Fruit fly (Drosophila melanogaster) whole organism, embryonic: ENCODE data around the gene CG8870.

ENCODE experiments used
- ATbp ChIP-seq: fragments of 200-800 bp; sonication (Bioruptor generic); optimal IDR thresholded peaks from 2 replicates; lab custom pipeline; 2017; ENCODE audit warnings: missing biosample characterization, mild to moderate bottlenecking, missing genetic modification characterization, missing genetic modification reagents
- Aef1 ChIP-seq: fragments of 200-800 bp; sonication (Bioruptor generic); IDR thresholded peaks from 3 replicates; pipeline ENCODE4 v1.3.6; 2022; ENCODE audit warnings: missing biosample characterization, missing genetic modification characterization
- Atf-2 ChIP-seq: fragments of 200-800 bp; sonication (Bioruptor generic); optimal IDR thresholded peaks from 2 replicates; lab custom pipeline; 2016; ENCODE audit warnings: missing biosample characterization, missing genetic modification characterization
- Atf6 ChIP-seq: fragments of 200-800 bp; sonication (Bioruptor generic); IDR thresholded peaks from 2 replicates; pipeline ENCODE4 v1.3.6; 2022; ENCODE audit warnings: missing biosample characterization, missing genetic modification characterization
- Bdp1 ChIP-seq: fragments of 200-800 bp; sonication (Bioruptor generic); optimal IDR thresholded peaks from 3 replicates; lab custom pipeline; 2016; ENCODE audit warnings: missing biosample characterization, missing genetic modification characterization
- CG10321 ChIP-seq: fragments of 200-800 bp; sonication (Bioruptor generic); IDR thresholded peaks from 2 replicates; pipeline ENCODE4 v1.3.6; 2022; ENCODE audit warnings: missing biosample characterization, missing genetic modification characterization
- CG10565 ChIP-seq: fragments of 200-800 bp; sonication (Bioruptor generic); optimal IDR thresholded peaks from 3 replicates; lab custom pipeline; 2016; ENCODE audit warnings: missing biosample characterization, mild to moderate bottlenecking, missing genetic modification characterization
- CG10959 ChIP-seq: fragments of 200-800 bp; sonication (Bioruptor generic); IDR thresholded peaks from 2 replicates; pipeline ENCODE4 v1.3.6; 2022; ENCODE audit warnings: missing biosample characterization, missing genetic modification characterization
- CG11504 ChIP-seq: fragments of 200-800 bp; sonication (Bioruptor generic); optimal IDR thresholded peaks from 3 replicates; lab custom pipeline; 2019; ENCODE audit warnings: missing biosample characterization, mild to moderate bottlenecking, missing genetic modification characterization, moderate library complexity
- CG13296 ChIP-seq: fragments of 200-800 bp; sonication (Bioruptor generic); optimal IDR thresholded peaks from 3 replicates; lab custom pipeline; 2018; ENCODE audit warnings: missing biosample characterization, mild to moderate bottlenecking, missing genetic modification characterization
- CG14860 ChIP-seq: fragments of 200-800 bp; sonication (Bioruptor generic); IDR thresholded peaks from 3 replicates; pipeline ENCODE4 v1.3.6; 2022; ENCODE audit warnings: missing biosample characterization, missing genetic modification characterization; ENCODE audit not compliant: partially characterized antibody
- CG16779 ChIP-seq: fragments of 200-800 bp; sonication (Bioruptor generic); IDR thresholded peaks from 2 replicates; pipeline ENCODE4 v1.3.6; 2022; ENCODE audit warnings: missing biosample characterization, missing genetic modification characterization
- CG16813 ChIP-seq: fragments of 200-800 bp; sonication (Bioruptor generic); IDR thresholded peaks from 3 replicates; pipeline ENCODE4 v1.3.6; 2022; ENCODE audit warnings: missing biosample characterization, missing genetic modification characterization; ENCODE audit not compliant: partially characterized antibody
- CG18599 ChIP-seq: fragments of 200-800 bp; sonication (Bioruptor generic); optimal IDR thresholded peaks from 3 replicates; lab custom pipeline; 2017; ENCODE audit warnings: missing biosample characterization, missing genetic modification characterization, mild to moderate bottlenecking, moderate library complexity, missing genetic modification reagents
- CG18619 ChIP-seq: fragments of 200-800 bp; sonication (Bioruptor generic); optimal IDR thresholded peaks from 3 replicates; lab custom pipeline; 2017; ENCODE audit warnings: missing biosample characterization, mild to moderate bottlenecking, missing genetic modification characterization
- CG3407 ChIP-seq: fragments of 200-800 bp; sonication (Bioruptor generic); optimal IDR thresholded peaks from 2 replicates; lab custom pipeline; 2018; ENCODE audit warnings: missing biosample characterization, mild to moderate bottlenecking, missing genetic modification characterization
- CG7271 ChIP-seq: fragments of 200-800 bp; sonication (Bioruptor generic); optimal IDR thresholded peaks from 2 replicates; lab custom pipeline; 2018; ENCODE audit warnings: missing biosample characterization, mild to moderate bottlenecking, missing genetic modification characterization, moderate library complexity
- CG7963 ChIP-seq: fragments of 200-800 bp; sonication (Bioruptor generic); IDR thresholded peaks from 3 replicates; pipeline ENCODE4 v1.3.6; 2022; ENCODE audit warnings: missing biosample characterization, missing genetic modification characterization; ENCODE audit not compliant: partially characterized antibody
- CG8944 ChIP-seq: fragments of 200-800 bp; sonication (Bioruptor generic); optimal IDR thresholded peaks from 3 replicates; lab custom pipeline; 2016; ENCODE audit warnings: missing biosample characterization, missing genetic modification characterization
- CG9437 ChIP-seq: fragments of 200-800 bp; sonication (Bioruptor generic); optimal IDR thresholded peaks from 2 replicates; lab custom pipeline; 2018; ENCODE audit warnings: missing biosample characterization, mild to moderate bottlenecking, missing genetic modification characterization
- CG9727 ChIP-seq: fragments of 200-800 bp; sonication (Bioruptor generic); optimal IDR thresholded peaks from 3 replicates; lab custom pipeline; 2017; ENCODE audit warnings: missing biosample characterization, mild to moderate bottlenecking, missing genetic modification characterization
- Doc3 ChIP-seq: fragments of 200-800 bp; sonication (Bioruptor generic); IDR thresholded peaks from 3 replicates; pipeline ENCODE4 v1.3.6; 2022; ENCODE audit warnings: missing biosample characterization, missing genetic modification characterization; ENCODE audit not compliant: partially characterized antibody
- Eip74EF ChIP-seq, 2 experiments: fragments of 200-800 bp in 1 of 2; fragments of >200 bp in 1 of 2; sonication (Bioruptor generic) in 1 of 2; optimal IDR thresholded peaks; 2 replicates each; lab custom pipeline; 2017 to 2019; ENCODE audit warnings: missing biosample characterization in 2 of 2, missing genetic modification characterization in 2 of 2, mild to moderate bottlenecking in 1 of 2, moderate library complexity in 1 of 2
- H15 ChIP-seq: fragments of 200-800 bp; sonication (Bioruptor generic); IDR thresholded peaks from 3 replicates; pipeline ENCODE4 v1.3.6; 2022; ENCODE audit warnings: missing biosample characterization, missing genetic modification characterization
- Med ChIP-seq: fragments of 200-800 bp; sonication (Bioruptor generic); peaks from one replicate; lab custom pipeline; 2016; ENCODE audit warnings: missing biosample characterization, missing genetic modification characterization, mild to moderate bottlenecking, inconsistent platforms, moderate library complexity
- Meics ChIP-seq: fragments of 200-800 bp; sonication (Bioruptor generic); optimal IDR thresholded peaks from 2 replicates; lab custom pipeline; 2017; ENCODE audit warnings: missing biosample characterization, mild to moderate bottlenecking, missing genetic modification characterization
- NFAT ChIP-seq: fragments of 200-800 bp; sonication (Bioruptor generic); IDR thresholded peaks from 2 replicates; pipeline ENCODE4 v1.3.6; 2022; ENCODE audit warnings: missing biosample characterization, missing genetic modification characterization
- NK7.1 ChIP-seq: fragments of 200-800 bp; sonication (Bioruptor generic); optimal IDR thresholded peaks from 3 replicates; lab custom pipeline; 2016; ENCODE audit warnings: missing biosample characterization, missing genetic modification characterization
- Oaz ChIP-seq: fragments of 200-800 bp; sonication (Bioruptor generic); IDR thresholded peaks from 2 replicates; pipeline ENCODE4 v1.3.6; 2022; ENCODE audit warnings: missing biosample characterization, missing genetic modification characterization
- Oli ChIP-seq: fragments of 200-800 bp; sonication (Bioruptor generic); optimal IDR thresholded peaks from 2 replicates; lab custom pipeline; 2018; ENCODE audit warnings: missing biosample characterization, mild to moderate bottlenecking, missing genetic modification characterization, moderate library complexity
- Ptx1 ChIP-seq: fragments of 200-800 bp; sonication (Bioruptor generic); IDR thresholded peaks from 2 replicates; pipeline ENCODE4 v1.3.6; 2022; ENCODE audit warnings: missing biosample characterization, missing genetic modification characterization
- Rfx ChIP-seq: fragments of 200-800 bp; sonication (Bioruptor generic); IDR thresholded peaks from 2 replicates; pipeline ENCODE4 v1.3.6; 2022; ENCODE audit warnings: missing biosample characterization, missing genetic modification characterization
- Xrp1 ChIP-seq: fragments of 200-800 bp; sonication (Bioruptor generic); IDR thresholded peaks from 2 replicates; pipeline ENCODE4 v1.3.6; 2022; ENCODE audit warnings: missing biosample characterization, missing genetic modification characterization
- al ChIP-seq: fragments of 200-800 bp; sonication (Bioruptor generic); IDR thresholded peaks from 2 replicates; pipeline ENCODE4 v1.3.6; 2022; ENCODE audit warnings: missing biosample characterization, missing genetic modification characterization
- br ChIP-seq: fragments of >200 bp; optimal IDR thresholded peaks from 2 replicates; lab custom pipeline; 2017
- eyg ChIP-seq: fragments of 200-800 bp; sonication (Bioruptor generic); optimal IDR thresholded peaks from 3 replicates; lab custom pipeline; 2016; ENCODE audit warnings: missing biosample characterization, missing genetic modification characterization
- fd3F ChIP-seq: fragments of 200-800 bp; sonication (Bioruptor generic); optimal IDR thresholded peaks from 2 replicates; lab custom pipeline; 2018; ENCODE audit warnings: missing biosample characterization, mild to moderate bottlenecking, missing genetic modification characterization, moderate library complexity
- gcm ChIP-seq: fragments of 200-800 bp; sonication (Bioruptor generic); optimal IDR thresholded peaks from 2 replicates; lab custom pipeline; 2019; ENCODE audit warnings: missing biosample characterization, mild to moderate bottlenecking, missing genetic modification characterization, moderate library complexity
- gsb-n ChIP-seq: fragments of 200-800 bp; sonication (Bioruptor generic); optimal IDR thresholded peaks from 3 replicates; lab custom pipeline; 2018; ENCODE audit warnings: missing biosample characterization, mild to moderate bottlenecking, missing genetic modification characterization
- ind ChIP-seq: fragments of 200-800 bp; sonication (Bioruptor generic); optimal IDR thresholded peaks from 3 replicates; lab custom pipeline; 2016; ENCODE audit warnings: missing biosample characterization, missing genetic modification characterization
- klu ChIP-seq: fragments of 200-800 bp; sonication (Bioruptor generic); IDR thresholded peaks from 2 replicates; pipeline ENCODE4 v1.3.6; 2022; ENCODE audit warnings: missing biosample characterization, missing genetic modification characterization
- lab ChIP-seq: fragments of 200-800 bp; sonication (Bioruptor generic); optimal IDR thresholded peaks from 3 replicates; lab custom pipeline; 2017; ENCODE audit warnings: missing biosample characterization, missing genetic modification characterization, mild to moderate bottlenecking, moderate library complexity, missing genetic modification reagents
- lola ChIP-seq, 3 experiments: fragments of >200 bp in 2 of 3; fragments of 200-800 bp in 1 of 3; sonication (Bioruptor generic) in 1 of 3; optimal IDR thresholded peaks; 2 replicates each; lab custom pipeline; 2017 to 2019; ENCODE audit warnings: missing biosample characterization in 3 of 3, missing genetic modification characterization in 3 of 3, mild to moderate bottlenecking in 1 of 3, moderate library complexity in 1 of 3
- nmo ChIP-seq: fragments of 200-800 bp; sonication (Bioruptor generic); optimal IDR thresholded peaks from 2 replicates; lab custom pipeline; 2018; ENCODE audit warnings: missing biosample characterization, mild to moderate bottlenecking, missing genetic modification characterization, moderate library complexity
- stc ChIP-seq: fragments of 200-800 bp; sonication (Bioruptor generic); IDR thresholded peaks from 2 replicates; pipeline ENCODE4 v1.3.6; 2022; ENCODE audit warnings: missing biosample characterization, missing genetic modification characterization
- stwl ChIP-seq: fragments of 200-800 bp; sonication (Bioruptor generic); optimal IDR thresholded peaks from 3 replicates; lab custom pipeline; 2018; ENCODE audit warnings: missing biosample characterization, mild to moderate bottlenecking, missing genetic modification characterization, moderate library complexity
- tll ChIP-seq, 2 experiments: fragments of 200-800 bp in 1 of 2; fragments of >200 bp in 1 of 2; sonication (Bioruptor generic) in 1 of 2; optimal IDR thresholded peaks; 2 replicates each; lab custom pipeline; 2017 to 2019; ENCODE audit warnings: missing biosample characterization in 2 of 2, missing genetic modification characterization in 2 of 2, mild to moderate bottlenecking in 1 of 2, moderate library complexity in 1 of 2
- wor ChIP-seq: fragments of 200-800 bp; sonication (Bioruptor generic); IDR thresholded peaks from 2 replicates; pipeline ENCODE4 v1.3.6; 2022; ENCODE audit warnings: missing biosample characterization, missing genetic modification characterization
- zen ChIP-seq: fragments of 200-800 bp; sonication (Bioruptor generic); optimal IDR thresholded peaks from 3 replicates; lab custom pipeline; 2018; ENCODE audit warnings: missing biosample characterization, mild to moderate bottlenecking, missing genetic modification characterization, moderate library complexity

CG8870 gene

DNA sequence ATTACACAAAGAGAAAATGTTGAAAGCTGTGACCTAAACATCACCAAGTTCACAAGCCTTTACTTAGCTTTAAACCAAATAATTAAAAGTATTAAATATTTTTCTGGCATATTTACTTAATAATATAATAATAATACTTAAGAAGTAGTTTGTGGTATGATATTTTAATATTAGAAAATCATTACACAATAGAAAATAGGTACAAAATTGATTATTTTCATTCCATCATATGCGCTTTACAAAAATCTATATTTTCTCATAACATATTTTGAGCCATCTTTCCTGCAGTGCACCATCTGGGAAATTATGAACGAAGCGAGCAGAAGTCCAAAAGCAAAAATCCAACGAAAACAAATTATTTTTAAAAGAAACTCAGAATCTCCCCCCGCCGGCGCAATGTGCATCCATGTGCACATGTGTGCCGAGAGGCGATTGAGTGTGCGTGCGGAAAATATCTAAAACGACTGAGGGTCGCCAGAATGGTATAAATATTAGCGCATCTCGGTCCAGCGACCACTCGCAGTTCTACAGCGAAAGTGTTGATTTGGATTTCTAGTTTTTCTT, 45.9 kb downstream of the CG8870 start, which contains the start of gene Act87E (continued):
- peak; percentile 47 for TF ChIP-seq Meics (GFP tag; lab: Kevin White, UChicago)
- no peak for TF ChIP-seq Med (GFP tag; lab: Kevin White, UChicago)
- peak; percentile 59 for TF ChIP-seq CG18619 (GFP tag; lab: Kevin White, UChicago)
- TF ChIP-seq CG9727, result peak; percentile 82
- no peak for TF ChIP-seq H15 (GFP tag; lab: Robert Waterston, UW)
- no peak for TF ChIP-seq CG7963 (GFP tag; lab: Robert Waterston, UW)
- TF ChIP-seq CG10959 (GFP tag; lab: Robert Waterston, UW), result peak; percentile 38; the same call in 1 of the 2 replicates
- TF ChIP-seq stc (GFP tag; lab: Robert Waterston, UW), result peak; percentile 58
- 0 out of 2 replicates have a peak, but pooled peaks have one; percentile 10 for TF ChIP-seq Rfx (GFP tag; lab: Robert Waterston, UW)
- no peak for TF ChIP-seq al (GFP tag; lab: Robert Waterston, UW)
- TF ChIP-seq CG11504 (tag; lab: Kevin White, UChicago), result peak; percentile 85
- peak; percentile 73 for TF ChIP-seq CG9437 (GFP tag; lab: Kevin White, UChicago)
- no peak for TF ChIP-seq CG16813 (GFP tag; lab: Robert Waterston, UW)
- TF ChIP-seq CG8944 (GFP tag; lab: Kevin White, UChicago), result no peak
- no peak for TF ChIP-seq CG10565 (GFP tag; lab: Kevin White, UChicago)
- peak; percentile 3 for TF ChIP-seq stwl (tag; lab: Kevin White, UChicago)
- TF ChIP-seq CG16779, result no peak
- peak; percentile 36 for TF ChIP-seq zen
- TF ChIP-seq br (lab: Kevin White, UChicago), result no peak
- peak; percentile 60 for TF ChIP-seq gcm (GFP tag; lab: Kevin White, UChicago)
- TF ChIP-seq NK7.1 (GFP tag; lab: Kevin White, UChicago), result no peak
- peak; percentile 83 for TF ChIP-seq nmo (GFP tag; lab: Kevin White, UChicago)
- TF ChIP-seq Doc3 (GFP tag; lab: Robert Waterston, UW), result no peak
- TF ChIP-seq klu (GFP tag; lab: Robert Waterston, UW), result no peak
- TF ChIP-seq CG3407 (GFP tag; lab: Kevin White, UChicago), result peak; percentile 54
- peak; percentile 16 for TF ChIP-seq CG18599 (GFP tag; lab: Kevin White, UChicago)
- no peak for TF ChIP-seq NFAT (GFP tag; lab: Robert Waterston, UW)
- TF ChIP-seq lab (GFP tag; lab: Kevin White, UChicago), result peak; percentile 46
- TF ChIP-seq Atf6 (GFP tag; lab: Robert Waterston, UW), result no peak; the same call in 1 of the 2 replicates
- peak; percentile 35 for TF ChIP-seq ATbp
- no peak for TF ChIP-seq CG14860 (GFP tag; lab: Robert Waterston, UW)
- TF ChIP-seq fd3F (GFP tag; lab: Kevin White, UChicago), result peak; percentile 52
- TF ChIP-seq ind (GFP tag; lab: Kevin White, UChicago), result peak; percentile 42
- TF ChIP-seq Oaz (GFP tag; lab: Robert Waterston, UW), result no peak
- TF ChIP-seq CG10321, result no peak
- no peak for TF ChIP-seq tll (GFP tag; optimal IDR thresholded peaks at IDR 0.05; lab: Kevin White, UChicago)
- peak in 1 of 2 experiments; percentile 72 for TF ChIP-seq Eip74EF (GFP tag; optimal IDR thresholded peaks at IDR 0.05; lab: Kevin White, UChicago)
- TF ChIP-seq Bdp1, result no peak
- TF ChIP-seq wor (GFP tag; lab: Robert Waterston, UW), result peak; percentile 15; the same call in 1 of the 2 replicates
- peak; percentile 64 for TF ChIP-seq Xrp1 (GFP tag; lab: Robert Waterston, UW)
- peak; percentile 62 for TF ChIP-seq CG13296
- no peak for TF ChIP-seq Atf-2
- TF ChIP-seq lola (GFP tag; optimal IDR thresholded peaks at IDR 0.05; lab: Kevin White, UChicago), result peak in 1 of 3 experiments; percentile 87
- TF ChIP-seq Aef1, result 0 out of 3 replicates have a peak, but pooled peaks have one; percentile 30
- TF ChIP-seq gsb-n, result peak; percentile 77
- peak; percentile 75 for TF ChIP-seq Oli
- no peak for TF ChIP-seq CG7271
- TF ChIP-seq eyg (GFP tag; lab: Kevin White, UChicago), result no peak
- peak; percentile 67 for TF ChIP-seq Ptx1 (GFP tag; lab: Robert Waterston, UW)
